Worm (Caenorhabditis elegans): Measurements from ENCODE around the gene tag-314.

The tag-314 gene

ce11 chrV:10388318-10388717 is 40.2 kb downstream of the tag-314 start, which contains the start of gene AC3.5:
TSS of gene AC3.5 (plus strand) at chrV:10388527.
- TF ChIP-seq xnd-1 (tag; optimal IDR thresholded peaks at IDR 0.05) (no peak), C06A6.2 (GFP tag; conservative IDR thresholded peaks at IDR 0.05) (no peak), tbp1 (GFP tag; optimal IDR thresholded peaks at IDR 0.05) (no peak), mes-4 (tag; optimal IDR thresholded peaks at IDR 0.05) (no peak), pbrm-1 (GFP tag; IDR thresholded peaks at IDR 0.05) (no peak), zfh-2 (GFP tag; conservative IDR thresholded peaks at IDR 0.05) (no peak), nfyb-1 (GFP tag; IDR thresholded peaks at IDR 0.05) (no peak)

ce11 chrV:10387412-10387811 is 41.1 kb downstream of the tag-314 start:
- TF ChIP-seq mxl-1 (tag; optimal IDR thresholded peaks at IDR 0.05) = no peak

- no peak for TF ChIP-seq bed-1 (GFP tag; IDR thresholded peaks at IDR 0.05)
- no peak for TF ChIP-seq akir-1 (GFP tag; optimal IDR thresholded peaks at IDR 0.05)
- TF ChIP-seq Y79H2A.3 (GFP tag; conservative IDR thresholded peaks at IDR 0.05) = no peak
- TF ChIP-seq hmg-1.2 (GFP tag; IDR thresholded peaks at IDR 0.05) = no peak
- TF ChIP-seq ceh-79 (tag; optimal IDR thresholded peaks at IDR 0.05) = no peak
- no peak for TF ChIP-seq Y53F4B.3 (GFP tag; IDR thresholded peaks at IDR 0.05)
- TF ChIP-seq cebp-2 (GFP tag; IDR thresholded peaks at IDR 0.05) = no peak
- TF ChIP-seq ztf-25 (GFP tag; IDR thresholded peaks at IDR 0.05) = no peak
- TF ChIP-seq F49E8.2 (tag; optimal IDR thresholded peaks at IDR 0.05; ENCODE audit: insufficient read depth) = no peak
- TF ChIP-seq madf-8 (GFP tag; conservative IDR thresholded peaks at IDR 0.05) = no peak
- no peak for TF ChIP-seq tbx-9 (tag; optimal IDR thresholded peaks at IDR 0.05; ENCODE audit: borderline replicate concordance)
- no peak for TF ChIP-seq fkh-3 (tag; optimal IDR thresholded peaks at IDR 0.05)
- no peak for TF ChIP-seq F22D6.2 (tag; optimal IDR thresholded peaks at IDR 0.05)
Measured at ce11 chrV:10383950-10384349, 44.6 kb downstream of the tag-314 start, which contains the start of gene spe-10. TSS of gene spe-10 (plus strand) at chrV:10384250.

- TF ChIP-seq zim-3 (tag; optimal IDR thresholded peaks at IDR 0.05) = no peak
- no peak for TF ChIP-seq ZK185.1 (tag; optimal IDR thresholded peaks at IDR 0.05; ENCODE audit: poor library complexity, severe bottlenecking)
- no peak for TF ChIP-seq ztf-3 (GFP tag; optimal IDR thresholded peaks at IDR 0.05)
- no peak for TF ChIP-seq atf-7 (tag; optimal IDR thresholded peaks at IDR 0.05)
- no peak for TF ChIP-seq zfh-2 (GFP tag; conservative IDR thresholded peaks at IDR 0.05)
- no peak for TF ChIP-seq ets-4 (GFP tag; optimal IDR thresholded peaks at IDR 0.05)
- no peak for TF ChIP-seq akir-1 (GFP tag; optimal IDR thresholded peaks at IDR 0.05)
- TF ChIP-seq F57C9.4 (tag; optimal IDR thresholded peaks at IDR 0.05) = no peak
- TF ChIP-seq nfya-1 (tag; optimal IDR thresholded peaks at IDR 0.05; ENCODE audit: borderline replicate concordance, insufficient read depth) = no peak
- no peak for TF ChIP-seq B0035.1 (tag; optimal IDR thresholded peaks at IDR 0.05)
- no peak for TF ChIP-seq nhr-120 (GFP tag; IDR thresholded peaks at IDR 0.05)
- TF ChIP-seq hsf-1 (GFP tag; IDR thresholded peaks at IDR 0.05) = no peak
- TF ChIP-seq fkh-3 (tag; optimal IDR thresholded peaks at IDR 0.05) = no peak
Measured at ce11 chrV:10382142-10382541, 46.4 kb downstream of the tag-314 start, which contains the start of gene pqn-2. TSS of gene pqn-2 (plus strand) at chrV:10382442.

ce11 chrV:10381726-10382125 is 46.8 kb downstream of the tag-314 start, which contains the start of gene abu-1:
TSS of gene abu-1 (minus strand) at chrV:10381826.
- no peak for TF ChIP-seq pbrm-1 (GFP tag; IDR thresholded peaks at IDR 0.05)
- no peak for TF ChIP-seq ceh-58 (GFP tag; IDR thresholded peaks at IDR 0.05)
- no peak for TF ChIP-seq F57A8.1 (GFP tag; optimal IDR thresholded peaks at IDR 0.05)
- no peak for TF ChIP-seq C06A6.2 (GFP tag; conservative IDR thresholded peaks at IDR 0.05)
- TF ChIP-seq xnd-1 (tag; optimal IDR thresholded peaks at IDR 0.05) = no peak
- TF ChIP-seq rec-8 (tag; optimal IDR thresholded peaks at IDR 0.05) = no peak
- no peak for TF ChIP-seq ceh-91 (GFP tag; IDR thresholded peaks at IDR 0.05)
- no peak for TF ChIP-seq B0035.1 (tag; optimal IDR thresholded peaks at IDR 0.05)
- no peak for TF ChIP-seq efl-1 (GFP tag; optimal IDR thresholded peaks at IDR 0.05)
- TF ChIP-seq cebp-1 (GFP tag; IDR thresholded peaks at IDR 0.05) = no peak
- no peak for TF ChIP-seq cebp-1 (tag; optimal IDR thresholded peaks at IDR 0.05)
- TF ChIP-seq Y53G8AR.9 (GFP tag; conservative IDR thresholded peaks at IDR 0.05) = no peak
- TF ChIP-seq let-526 (GFP tag; IDR thresholded peaks at IDR 0.05) = no peak

All from whole organism, young adult.